Fruit fly (Drosophila melanogaster): ENCODE data around the gene brn.

Gene brn

DNA sequence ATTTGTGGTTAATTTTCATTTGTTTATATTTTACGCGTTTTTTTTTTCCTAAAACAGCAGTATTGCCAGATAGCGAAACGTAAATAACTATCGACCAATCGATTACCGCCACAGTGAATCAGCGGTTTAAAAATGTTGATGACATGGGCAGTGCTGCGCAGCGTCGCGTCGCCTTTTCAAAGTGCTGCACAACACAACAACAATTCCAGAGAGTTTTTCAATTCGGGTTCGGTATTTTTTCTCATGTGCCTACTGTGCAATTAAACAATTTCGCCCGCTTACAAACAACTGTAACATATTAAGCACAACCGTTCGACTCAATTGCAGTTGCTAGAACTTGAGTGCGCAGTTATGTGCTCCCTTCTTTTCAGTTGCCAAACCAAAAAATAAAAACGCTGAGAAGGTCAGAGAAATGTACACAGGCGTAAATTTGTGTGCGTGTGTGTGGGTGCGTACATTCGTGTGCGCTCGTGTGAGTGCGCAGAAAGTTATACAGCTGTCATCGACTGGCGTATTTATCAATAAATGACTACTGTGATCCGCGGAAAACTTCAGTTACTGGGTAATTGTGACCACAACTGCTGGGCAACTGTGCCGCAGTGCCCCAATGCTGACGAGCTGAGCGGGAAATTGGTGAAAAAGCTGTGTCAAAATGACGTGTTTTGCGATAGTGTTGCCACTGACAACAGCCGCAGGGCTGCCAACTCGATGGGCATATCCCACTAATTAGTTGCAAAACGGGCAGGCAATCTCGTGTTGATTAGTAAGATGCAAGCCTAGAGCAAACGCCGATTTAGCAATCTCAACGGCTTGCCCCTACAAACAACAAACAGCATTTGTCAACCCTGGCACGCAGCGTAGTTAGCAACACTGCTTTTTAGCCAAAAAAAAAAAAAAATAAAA, 12.9 kb downstream of the brn start, which contains the start of the genes tyf and Tip60:
Gene tyf, plus strand, starts transcription at position 187 of the 903 bp plus-strand sequence.
Gene Tip60, minus strand, starts transcription at position 654 of the 903 bp plus-strand sequence.
- TF ChIP-seq h (optimal IDR thresholded peaks at IDR 0.05), result no peak
- TF ChIP-seq Sin3A (optimal IDR thresholded peaks at IDR 0.05), result no peak
- no peak for TF ChIP-seq psq (optimal IDR thresholded peaks at IDR 0.05)
- no peak for TF ChIP-seq insv (optimal IDR thresholded peaks at IDR 0.05)
- TF ChIP-seq ttk (optimal IDR thresholded peaks at IDR 0.05), result no peak
- TF ChIP-seq Myc (optimal IDR thresholded peaks at IDR 0.05), result no peak

DNA sequence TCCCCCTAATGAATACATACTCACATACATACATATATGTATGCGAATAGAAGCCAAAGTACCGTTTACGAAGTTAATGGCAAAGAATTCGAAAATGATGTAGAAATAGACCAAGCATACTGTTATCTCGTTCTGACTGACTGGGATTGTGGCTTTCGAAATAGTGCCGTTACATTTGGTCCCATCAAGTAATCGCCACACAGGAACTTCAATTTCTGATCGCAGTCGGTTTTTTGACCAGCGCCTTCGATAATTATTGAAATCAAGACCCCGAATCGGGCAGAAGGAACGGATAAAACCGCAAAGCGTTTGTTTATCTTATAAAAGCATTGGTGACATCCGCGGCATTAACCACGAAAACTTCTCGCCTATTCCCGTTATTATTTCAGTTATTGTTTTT, 15.4 kb downstream of the brn start:
- no peak for TF ChIP-seq psq (optimal IDR thresholded peaks at IDR 0.05)
- TF ChIP-seq h (optimal IDR thresholded peaks at IDR 0.05), result no peak
- TF ChIP-seq ttk (optimal IDR thresholded peaks at IDR 0.05), result no peak
- no peak for TF ChIP-seq Myc (optimal IDR thresholded peaks at IDR 0.05)
- TF ChIP-seq insv (optimal IDR thresholded peaks at IDR 0.05), result no peak
- TF ChIP-seq Sin3A (optimal IDR thresholded peaks at IDR 0.05), result no peak

DNA sequence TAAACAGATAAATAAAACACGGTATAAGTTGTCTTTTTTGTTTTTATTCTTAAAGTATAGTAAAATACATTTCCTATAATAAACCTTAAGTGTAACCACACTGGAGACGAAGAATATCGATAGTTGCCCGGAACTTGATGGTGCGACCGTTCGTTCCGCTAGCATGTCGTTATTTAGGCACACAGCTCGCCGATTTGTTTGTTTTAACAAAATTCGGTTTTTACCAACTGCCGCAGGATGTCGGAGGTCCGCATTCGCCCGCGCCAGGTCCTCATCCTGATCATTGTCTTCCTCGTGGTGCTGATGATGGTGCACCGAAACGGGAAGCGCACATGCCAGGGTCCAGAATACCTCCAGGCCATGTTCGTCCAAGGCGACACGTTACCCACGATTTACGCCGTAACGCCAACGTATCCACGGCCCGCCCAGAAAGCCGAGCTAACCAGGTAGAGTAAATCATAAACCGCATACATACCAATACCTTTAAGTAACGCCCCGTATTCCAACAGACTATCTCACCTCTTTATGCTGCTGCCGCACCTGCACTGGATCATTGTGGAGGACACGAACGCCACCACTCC, 27.0 kb downstream of the brn start, which contains the start of gene GlcAT-I:
Gene GlcAT-I, plus strand, starts transcription at position 163 of the 581 bp plus-strand sequence.
- no peak for TF ChIP-seq h (optimal IDR thresholded peaks at IDR 0.05)
- no peak for TF ChIP-seq insv (optimal IDR thresholded peaks at IDR 0.05)
- TF ChIP-seq ttk (optimal IDR thresholded peaks at IDR 0.05), result no peak
- no peak for TF ChIP-seq Myc (optimal IDR thresholded peaks at IDR 0.05)
- TF ChIP-seq psq (optimal IDR thresholded peaks at IDR 0.05), result no peak
- TF ChIP-seq Sin3A (optimal IDR thresholded peaks at IDR 0.05), result no peak

DNA sequence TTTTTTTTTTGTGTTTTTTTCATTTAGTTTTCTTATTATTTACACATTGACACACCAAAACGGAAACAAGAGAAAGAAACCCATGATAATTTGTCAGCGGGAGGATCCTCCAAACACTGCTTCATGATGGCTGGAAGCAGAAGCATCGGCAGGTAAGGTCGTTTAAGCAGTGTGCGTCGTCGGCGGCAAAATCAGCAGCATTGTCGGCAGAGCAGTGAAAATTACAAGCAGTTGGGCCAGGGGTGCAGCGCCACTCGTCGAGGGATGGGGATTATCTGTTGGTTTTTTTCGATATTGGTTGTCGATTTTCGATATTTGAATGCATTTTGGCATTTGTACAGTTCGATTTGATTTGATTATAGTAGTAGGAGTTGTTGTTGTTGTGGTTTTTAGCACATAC, 34.9 kb downstream of the brn start:
- TF ChIP-seq ttk (optimal IDR thresholded peaks at IDR 0.05) (no peak), h (optimal IDR thresholded peaks at IDR 0.05) (no peak), Myc (optimal IDR thresholded peaks at IDR 0.05) (no peak), psq (optimal IDR thresholded peaks at IDR 0.05) (no peak), insv (optimal IDR thresholded peaks at IDR 0.05) (no peak), Sin3A (optimal IDR thresholded peaks at IDR 0.05) (no peak)

DNA sequence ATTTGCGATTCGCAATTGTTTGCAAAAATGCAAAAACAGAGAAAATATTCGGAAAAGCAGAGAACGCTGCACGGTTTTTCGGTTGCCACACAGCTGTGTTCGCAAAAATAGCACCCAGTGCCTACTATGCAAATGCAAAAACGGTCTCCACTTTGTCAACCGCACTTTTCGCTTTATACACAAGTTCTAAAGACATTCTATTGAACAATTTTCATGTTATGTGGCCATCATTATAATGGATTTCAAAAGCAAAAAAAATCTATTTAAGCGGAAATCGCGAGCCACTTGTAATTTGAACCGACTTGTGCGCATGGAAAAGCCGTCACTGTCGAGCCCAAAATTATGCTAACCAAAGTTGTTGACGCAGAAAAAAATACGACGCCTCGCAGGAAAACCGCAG, 46.8 kb downstream of the brn start:
- no peak for TF ChIP-seq Sin3A (optimal IDR thresholded peaks at IDR 0.05)
- no peak for TF ChIP-seq h (optimal IDR thresholded peaks at IDR 0.05)
- no peak for TF ChIP-seq psq (optimal IDR thresholded peaks at IDR 0.05)
- no peak for TF ChIP-seq Myc (optimal IDR thresholded peaks at IDR 0.05)
- no peak for TF ChIP-seq ttk (optimal IDR thresholded peaks at IDR 0.05)
- TF ChIP-seq insv (optimal IDR thresholded peaks at IDR 0.05), result no peak
